Fruit fly (Drosophila melanogaster): ENCODE measurements around the gene CG6770.
A peak's percentile ranks its signal among the peaks of the same experiment; 100 is the strongest.

Gene CG6770

DNA sequence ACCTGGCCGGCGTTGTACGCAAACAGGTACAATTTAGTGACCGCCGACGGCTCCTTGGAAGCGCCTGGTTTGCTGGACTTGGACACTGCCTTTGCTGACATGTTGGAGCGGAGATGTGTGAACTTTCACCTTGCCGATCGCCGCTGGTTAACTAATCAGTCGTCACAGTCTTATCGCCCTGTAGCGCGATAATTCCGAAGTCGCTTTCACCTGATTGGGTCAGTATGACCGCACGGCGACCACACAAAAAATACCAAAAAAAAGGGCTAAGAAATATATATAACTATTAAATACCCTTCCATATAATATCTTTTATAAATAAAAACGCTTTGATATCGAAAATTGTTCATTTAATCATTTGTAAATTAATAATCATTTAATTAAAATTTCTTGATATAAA is 43.9 kb downstream of the CG6770 start, which contains the start of gene Hacd1 (continued):
- TF ChIP-seq Pdp1 (GFP tag; optimal IDR thresholded peaks at IDR 0.05) (peak in 1 of 2 experiments; percentile 53), Blimp-1 (GFP tag; optimal IDR thresholded peaks at IDR 0.05) (peak; percentile 45), sima (GFP tag; optimal IDR thresholded peaks at IDR 0.05) (no peak), dm (GFP tag; optimal IDR thresholded peaks at IDR 0.05) (no peak), Sin3A (optimal IDR thresholded peaks at IDR 0.05) (no peak), gsb (GFP tag; IDR thresholded peaks at IDR 0.05) (no peak), Deaf1 (tag; optimal IDR thresholded peaks at IDR 0.05) (peak; percentile 8), ttk (GFP tag; IDR thresholded peaks at IDR 0.05) (no peak), Lpt (GFP tag; optimal IDR thresholded peaks at IDR 0.05) (no peak), CoRest (tag; optimal IDR thresholded peaks at IDR 0.05) (no peak), hb (GFP tag; IDR thresholded peaks at IDR 0.05; ENCODE audit: partially characterized antibody) (no peak), mirr (GFP tag; optimal IDR thresholded peaks at IDR 0.05) (peak; percentile 7), CG14014 (GFP tag; IDR thresholded peaks at IDR 0.05) (no peak), D (optimal IDR thresholded peaks at IDR 0.05) (no peak), D (GFP tag; optimal IDR thresholded peaks at IDR 0.05) (no peak), Bdp1 (GFP tag; optimal IDR thresholded peaks at IDR 0.05) (no peak), Nf-YB (GFP tag; optimal IDR thresholded peaks at IDR 0.05) (peak; percentile 68), Stat92E (GFP tag; optimal IDR thresholded peaks at IDR 0.05) (peak in 1 of 3 experiments; percentile 4), HLH3B (GFP tag; IDR thresholded peaks at IDR 0.05) (no peak), sr (GFP tag; IDR thresholded peaks at IDR 0.05) (no peak), CG14441 (GFP tag; IDR thresholded peaks at IDR 0.05) (no peak), wor (GFP tag; IDR thresholded peaks at IDR 0.05) (no peak), ase (GFP tag; IDR thresholded peaks at IDR 0.05) (no peak), CG8281 (tag; optimal IDR thresholded peaks at IDR 0.05) (no peak), E2f2 (GFP tag; IDR thresholded peaks at IDR 0.05) (no peak), croc (GFP tag; conservative IDR thresholded peaks at IDR 0.05) (no peak), Jarid2 (GFP tag; optimal IDR thresholded peaks at IDR 0.05) (no peak), bbx (GFP tag; IDR thresholded peaks at IDR 0.05; ENCODE audit: partially characterized antibody) (no peak), bowl (GFP tag; IDR thresholded peaks at IDR 0.05) (no peak), cg (GFP tag; optimal IDR thresholded peaks at IDR 0.05) (no peak), MESR4 (GFP tag; optimal IDR thresholded peaks at IDR 0.05) (peak; percentile 74), MBD-R2 (GFP tag; IDR thresholded peaks at IDR 0.05) (no peak), Hr78 (GFP tag; optimal IDR thresholded peaks at IDR 0.05) (peak in 1 of 2 experiments; percentile 99), slbo (GFP tag; IDR thresholded peaks at IDR 0.05) (no peak), Usf (GFP tag; optimal IDR thresholded peaks at IDR 0.05) (no peak)

DNA sequence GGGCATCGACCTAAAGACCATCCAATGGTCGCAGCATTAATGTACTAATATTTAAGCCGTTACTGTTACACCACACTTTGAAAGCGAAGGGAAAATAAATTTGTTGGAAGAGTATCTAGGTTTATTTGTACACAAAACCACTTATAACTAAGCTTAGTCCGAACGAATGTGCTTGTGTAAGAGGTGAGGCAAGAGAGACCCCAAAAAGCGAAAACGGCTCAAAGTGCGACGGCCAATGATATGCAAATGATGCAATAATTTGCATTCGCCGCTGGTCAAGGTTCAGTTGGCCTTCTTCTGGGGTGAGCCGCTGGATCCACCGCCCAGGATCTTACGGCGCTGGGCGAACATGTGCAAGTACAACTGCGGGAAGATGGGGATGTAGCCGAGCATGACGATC is 44.8 kb downstream of the CG6770 start:
- TF ChIP-seq CG18764 (GFP tag; optimal IDR thresholded peaks at IDR 0.05): no peak
- TF ChIP-seq CG3726 (GFP tag; IDR thresholded peaks at IDR 0.05): no peak
- TF ChIP-seq lab (GFP tag; optimal IDR thresholded peaks at IDR 0.05): no peak
- TF ChIP-seq CG10543 (GFP tag; optimal IDR thresholded peaks at IDR 0.05): no peak
- no peak for TF ChIP-seq CG17912 (GFP tag; optimal IDR thresholded peaks at IDR 0.05)
- no peak for TF ChIP-seq cato (GFP tag; optimal IDR thresholded peaks at IDR 0.05; ENCODE audit: borderline replicate concordance)
- no peak for TF ChIP-seq Lim3 (GFP tag; IDR thresholded peaks at IDR 0.05)
- TF ChIP-seq ems (GFP tag; optimal IDR thresholded peaks at IDR 0.05): no peak
- peak; percentile 11 for TF ChIP-seq D19A (tag; optimal IDR thresholded peaks at IDR 0.05)
- TF ChIP-seq CG15073 (GFP tag; optimal IDR thresholded peaks at IDR 0.05): peak; percentile 65
- TF ChIP-seq CoRest (tag; optimal IDR thresholded peaks at IDR 0.05): no peak
- peak in 1 of 2 experiments; percentile 68 for TF ChIP-seq Pdp1 (GFP tag; optimal IDR thresholded peaks at IDR 0.05)
- no peak for TF ChIP-seq sob (GFP tag; IDR thresholded peaks at IDR 0.05)
- TF ChIP-seq CG8290 (GFP tag; optimal IDR thresholded peaks at IDR 0.05): no peak
- TF ChIP-seq CG8290 (tag; optimal IDR thresholded peaks at IDR 0.05): no peak
- no peak for TF ChIP-seq H15 (GFP tag; IDR thresholded peaks at IDR 0.05)
